Fruit fly (Drosophila melanogaster): ENCODE measurements around the gene Gr89a.

Gr89a gene

dm6 chr3R:16526697-16527370 is 28.1 kb upstream of the Gr89a start (continued):
- TF ChIP-seq CG9139 (GFP tag; optimal IDR thresholded peaks at IDR 0.05) = peak; percentile 48
- peak; percentile 69 for TF ChIP-seq net (GFP tag; optimal IDR thresholded peaks at IDR 0.05)
- TF ChIP-seq vri (GFP tag; optimal IDR thresholded peaks at IDR 0.05) = no peak
- TF ChIP-seq ss (GFP tag; optimal IDR thresholded peaks at IDR 0.05) = peak; percentile 68
- peak; percentile 47 for TF ChIP-seq cyc (GFP tag; optimal IDR thresholded peaks at IDR 0.05)
- peak; percentile 65 for TF ChIP-seq CG1621 (tag; optimal IDR thresholded peaks at IDR 0.05)
- no peak for TF ChIP-seq Ets21C (GFP tag; optimal IDR thresholded peaks at IDR 0.05)
- peak; percentile 28 for TF ChIP-seq CG4318 (GFP tag; optimal IDR thresholded peaks at IDR 0.05)
- TF ChIP-seq topi (GFP tag; optimal IDR thresholded peaks at IDR 0.05) = peak; percentile 60
- TF ChIP-seq Sox15 (GFP tag; optimal IDR thresholded peaks at IDR 0.05) = peak; percentile 26
- TF ChIP-seq pdm3 (GFP tag; optimal IDR thresholded peaks at IDR 0.05) = peak; percentile 73
- TF ChIP-seq Lpt (GFP tag; optimal IDR thresholded peaks at IDR 0.05) = peak; percentile 87
- peak; percentile 75 for TF ChIP-seq spab (GFP tag; optimal IDR thresholded peaks at IDR 0.05)
- TF ChIP-seq CG15336 (GFP tag; IDR thresholded peaks at IDR 0.05) = peak; percentile 39; the same call in 1 of the 2 replicates
- no peak for TF ChIP-seq eg (GFP tag; IDR thresholded peaks at IDR 0.05)
- peak; percentile 58 for TF ChIP-seq CG7368 (GFP tag; optimal IDR thresholded peaks at IDR 0.05)
- TF ChIP-seq CG32006 (GFP tag; optimal IDR thresholded peaks at IDR 0.05) = peak; percentile 73
- peak; percentile 93 for TF ChIP-seq Eip78C (GFP tag)
- TF ChIP-seq CG6163 (GFP tag; IDR thresholded peaks at IDR 0.05) = peak; percentile 83
- TF ChIP-seq CG6276 (GFP tag; optimal IDR thresholded peaks at IDR 0.05) = peak; percentile 27
- peak; percentile 72 for TF ChIP-seq CG8119 (GFP tag; IDR thresholded peaks at IDR 0.05)
- TF ChIP-seq achi (GFP tag; optimal IDR thresholded peaks at IDR 0.05) = peak; percentile 78
- TF ChIP-seq lz (GFP tag; optimal IDR thresholded peaks at IDR 0.05) = peak; percentile 38
- TF ChIP-seq Eip75B (GFP tag; optimal IDR thresholded peaks at IDR 0.05) = peak; percentile 68
- peak; percentile 61 for TF ChIP-seq CG6792 (GFP tag; optimal IDR thresholded peaks at IDR 0.05)
- TF ChIP-seq Sox14 (GFP tag; optimal IDR thresholded peaks at IDR 0.05) = peak; percentile 83
- peak; percentile 59 for TF ChIP-seq Hr4 (GFP tag; optimal IDR thresholded peaks at IDR 0.05)
- peak; percentile 81 for TF ChIP-seq CG10631 (GFP tag; optimal IDR thresholded peaks at IDR 0.05)

- TF ChIP-seq topi (GFP tag; optimal IDR thresholded peaks at IDR 0.05) (no peak), fd85E (GFP tag; optimal IDR thresholded peaks at IDR 0.05) (no peak), Sox14 (GFP tag; optimal IDR thresholded peaks at IDR 0.05) (no peak), vri (GFP tag; optimal IDR thresholded peaks at IDR 0.05) (no peak), CG6792 (GFP tag; optimal IDR thresholded peaks at IDR 0.05) (no peak), Lpt (GFP tag; optimal IDR thresholded peaks at IDR 0.05) (no peak), CG11902 (GFP tag; optimal IDR thresholded peaks at IDR 0.05) (no peak), spab (GFP tag; optimal IDR thresholded peaks at IDR 0.05) (no peak), dsx (GFP tag; optimal IDR thresholded peaks at IDR 0.05; ENCODE audit: poor library complexity, severe bottlenecking) (no peak), CG4318 (GFP tag; optimal IDR thresholded peaks at IDR 0.05) (no peak), Met (GFP tag; optimal IDR thresholded peaks at IDR 0.05) (no peak), salr (GFP tag; optimal IDR thresholded peaks at IDR 0.05) (no peak), CG8319 (GFP tag; optimal IDR thresholded peaks at IDR 0.05) (no peak), fd59A (GFP tag; optimal IDR thresholded peaks at IDR 0.05) (no peak)
Observed at dm6 chr3R:16526256-16526655, 27.5 kb upstream of the Gr89a start.

dm6 chr3R:16525555-16525954 is 26.8 kb upstream of the Gr89a start:
- TF ChIP-seq ss (GFP tag; optimal IDR thresholded peaks at IDR 0.05) (no peak), CG31627 (GFP tag; optimal IDR thresholded peaks at IDR 0.05) (no peak), Smox (GFP tag; optimal IDR thresholded peaks at IDR 0.05) (no peak), CG8632 (GFP tag; optimal IDR thresholded peaks at IDR 0.05) (no peak), Ets96B (tag; optimal IDR thresholded peaks at IDR 0.05) (no peak), CG32006 (GFP tag; optimal IDR thresholded peaks at IDR 0.05) (no peak), CG11294 (GFP tag; IDR thresholded peaks at IDR 0.05) (no peak), spab (GFP tag; optimal IDR thresholded peaks at IDR 0.05) (no peak), Sox15 (GFP tag; optimal IDR thresholded peaks at IDR 0.05) (no peak), CG10631 (GFP tag; optimal IDR thresholded peaks at IDR 0.05) (no peak), CG6163 (GFP tag; IDR thresholded peaks at IDR 0.05) (no peak), Lpt (GFP tag; optimal IDR thresholded peaks at IDR 0.05) (no peak), svp (GFP tag) (no peak), CG7368 (GFP tag; optimal IDR thresholded peaks at IDR 0.05) (no peak), Eip78C (GFP tag) (no peak), Hr4 (GFP tag; optimal IDR thresholded peaks at IDR 0.05) (no peak), Gug (GFP tag; IDR thresholded peaks at IDR 0.05) (no peak), CG4318 (GFP tag; optimal IDR thresholded peaks at IDR 0.05) (no peak), pdm3 (GFP tag; optimal IDR thresholded peaks at IDR 0.05) (no peak), CG6276 (GFP tag; optimal IDR thresholded peaks at IDR 0.05) (no peak)
